Worm (Caenorhabditis elegans) whole organism, late embryonic: Measurements from ENCODE around the gene hcp-1.

ENCODE experiments used
- dve-1 ChIP-seq: sonication (generic microtip); optimal IDR thresholded peaks from 2 replicates; lab custom pipeline; 2017; ENCODE audit warnings: antibody characterized with exemption, mild to moderate bottlenecking, missing genetic modification characterization, missing compliant biosample characterization
- fkh-10 ChIP-seq: fragments of 150-350 bp; optimal IDR thresholded peaks from 2 replicates; lab custom pipeline; 2014; ENCODE audit warnings: missing biosample characterization, missing genetic modification reagents, missing genetic modification characterization
- pqm-1 ChIP-seq: sonication (generic microtip); optimal IDR thresholded peaks from 2 replicates; lab custom pipeline; 2016; ENCODE audit warnings: missing genetic modification characterization, missing compliant biosample characterization

- TF ChIP-seq dve-1 (tag; lab: Kevin White, UChicago): no peak
- TF ChIP-seq pqm-1 (tag; lab: Kevin White, UChicago): no peak
- no peak for TF ChIP-seq fkh-10 (GFP tag; lab: Kevin White, UChicago)
Measured at ce11 chrV:6645810-6646209, 51.8 kb downstream of the hcp-1 start.
